Worm (Caenorhabditis elegans) whole organism, L1 larva: ENCODE measurements around the gene tag-281.

Source experiments
- aly-2 ChIP-seq: fragments of 150-350 bp; optimal IDR thresholded peaks from 2 replicates; lab custom pipeline; 2014; ENCODE audit warnings: missing biosample characterization, missing genetic modification characterization
- elt-3 ChIP-seq, 6 experiments: fragments of 150-350 bp in 1 of 6; sonication (generic microtip); optimal IDR thresholded peaks; 2 replicates each; lab custom pipeline; 2017 to 2018; ENCODE audit warnings: missing biosample characterization in 6 of 6, missing genetic modification characterization in 6 of 6, inconsistent platforms in 1 of 6
- nhr-47 ChIP-seq: sonication (generic microtip); optimal IDR thresholded peaks from 2 replicates; lab custom pipeline; 2016; ENCODE audit warnings: mild to moderate bottlenecking, missing genetic modification characterization, moderate library complexity, missing compliant biosample characterization
- skn-1 ChIP-seq: fragments of 150-350 bp; optimal IDR thresholded peaks from 2 replicates; lab custom pipeline; 2014; ENCODE audit warnings: missing biosample characterization, missing genetic modification characterization
- tbx-2 ChIP-seq: sonication (generic microtip); optimal IDR thresholded peaks from 2 replicates; lab custom pipeline; 2016; ENCODE audit warnings: missing genetic modification characterization, missing compliant biosample characterization

DNA sequence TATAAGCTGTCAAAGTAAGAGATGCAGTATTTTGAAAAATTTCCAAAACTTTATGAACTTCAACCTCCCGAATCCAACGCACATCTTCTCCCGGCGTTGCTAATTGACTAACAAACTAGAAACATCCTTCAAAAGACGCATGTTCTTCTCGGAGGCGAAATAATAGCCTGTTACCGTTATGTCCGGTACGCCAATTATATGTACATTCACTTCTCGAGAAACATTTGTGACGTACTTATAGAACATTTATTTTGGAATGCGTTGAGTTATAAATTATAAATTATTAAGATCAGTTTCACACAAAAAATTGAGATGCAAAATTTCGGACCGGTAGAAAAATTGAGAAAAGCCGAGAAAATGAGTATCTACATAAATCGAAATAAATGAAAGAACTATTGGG is 37.4 kb downstream of the tag-281 start, which contains the start of gene T21B4.3:
- TF ChIP-seq aly-2, result no peak
- no peak for TF ChIP-seq nhr-47 (tag; lab: Kevin White, UChicago)
- TF ChIP-seq skn-1, result no peak
- TF ChIP-seq tbx-2 (tag; lab: Kevin White, UChicago), result no peak
- no peak for TF ChIP-seq elt-3 (tag; optimal IDR thresholded peaks at IDR 0.05; lab: Kevin White, UChicago)
